Worm (Caenorhabditis elegans) whole organism, late embryonic: ENCODE data around the gene C49C3.20.

Experiments
- C08G9.2 ChIP-seq: sonication (generic microtip); optimal IDR thresholded peaks from 2 replicates; lab custom pipeline; 2016; ENCODE audit warnings: mild to moderate bottlenecking, missing genetic modification characterization, moderate library complexity, missing compliant biosample characterization
- K09A11.1 ChIP-seq: sonication (generic microtip); optimal IDR thresholded peaks from 2 replicates; lab custom pipeline; 2017; ENCODE audit warnings: antibody characterized with exemption, mild to moderate bottlenecking, missing genetic modification characterization, missing compliant biosample characterization; ENCODE audit not compliant: insufficient read depth
- Y22D7AL.16 ChIP-seq: sonication (generic microtip); optimal IDR thresholded peaks from 2 replicates; lab custom pipeline; 2016; ENCODE audit warnings: missing genetic modification characterization, missing compliant biosample characterization
- ahr-1 ChIP-seq: sonication (generic microtip); optimal IDR thresholded peaks from 2 replicates; lab custom pipeline; 2016; ENCODE audit warnings: missing genetic modification characterization, missing compliant biosample characterization
- ceh-14 ChIP-seq: sonication (generic microtip); optimal IDR thresholded peaks from 2 replicates; lab custom pipeline; 2016; ENCODE audit warnings: missing genotype, missing genetic modification characterization, missing compliant biosample characterization
- ceh-18 ChIP-seq: sonication (generic microtip); optimal IDR thresholded peaks from 2 replicates; lab custom pipeline; 2016; ENCODE audit warnings: missing genetic modification characterization, missing compliant biosample characterization
- ceh-22 ChIP-seq: sonication (generic microtip); optimal IDR thresholded peaks from 2 replicates; lab custom pipeline; 2017; ENCODE audit warnings: missing biosample characterization, missing genetic modification characterization
- ceh-24 ChIP-seq: sonication (generic microtip); optimal IDR thresholded peaks from 2 replicates; lab custom pipeline; 2016; ENCODE audit warnings: mild to moderate bottlenecking, missing genetic modification characterization, missing compliant biosample characterization
- ceh-31 ChIP-seq: sonication (generic microtip); optimal IDR thresholded peaks from 2 replicates; lab custom pipeline; 2016; ENCODE audit warnings: missing genetic modification characterization, missing compliant biosample characterization
- ceh-48 ChIP-seq: sonication (generic microtip); optimal IDR thresholded peaks from 2 replicates; lab custom pipeline; 2016; ENCODE audit warnings: missing genetic modification characterization, inconsistent platforms, missing compliant biosample characterization
- ceh-6 ChIP-seq: fragments of 200-800 bp; sonication (Bioruptor generic); optimal IDR thresholded peaks from 2 replicates; lab custom pipeline; 2018; ENCODE audit warnings: mild to moderate bottlenecking, missing genetic modification characterization, missing compliant biosample characterization
- dmd-4 ChIP-seq: sonication (generic microtip); optimal IDR thresholded peaks from 2 replicates; lab custom pipeline; 2016; ENCODE audit warnings: borderline replicate concordance, missing genetic modification characterization, missing compliant biosample characterization
- dve-1 ChIP-seq: sonication (generic microtip); optimal IDR thresholded peaks from 2 replicates; lab custom pipeline; 2017; ENCODE audit warnings: antibody characterized with exemption, mild to moderate bottlenecking, missing genetic modification characterization, missing compliant biosample characterization
- elt-2 ChIP-seq: sonication (generic microtip); optimal IDR thresholded peaks from 2 replicates; lab custom pipeline; 2016; ENCODE audit warnings: missing genetic modification reagents, missing genetic modification characterization, missing compliant biosample characterization
- elt-4 ChIP-seq: sonication (generic microtip); optimal IDR thresholded peaks from 2 replicates; lab custom pipeline; 2016; ENCODE audit warnings: missing genetic modification characterization, missing compliant biosample characterization
- ets-4 ChIP-seq: sonication (generic microtip); optimal IDR thresholded peaks from 2 replicates; lab custom pipeline; 2016; ENCODE audit warnings: missing genetic modification characterization, missing compliant biosample characterization
- fax-1 ChIP-seq: sonication (generic microtip); optimal IDR thresholded peaks from 2 replicates; lab custom pipeline; 2016; ENCODE audit warnings: missing genotype, missing genetic modification characterization, missing compliant biosample characterization
- fkh-10 ChIP-seq: fragments of 150-350 bp; optimal IDR thresholded peaks from 2 replicates; lab custom pipeline; 2014; ENCODE audit warnings: missing biosample characterization, missing genetic modification reagents, missing genetic modification characterization
- fkh-6 ChIP-seq: sonication (generic microtip); optimal IDR thresholded peaks from 2 replicates; lab custom pipeline; 2016; ENCODE audit warnings: missing genetic modification characterization, missing compliant biosample characterization
- hlh-15 ChIP-seq: sonication (generic microtip); optimal IDR thresholded peaks from 2 replicates; lab custom pipeline; 2016; ENCODE audit warnings: missing genetic modification characterization, missing compliant biosample characterization
- hlh-6 ChIP-seq: sonication (generic microtip); optimal IDR thresholded peaks from 2 replicates; lab custom pipeline; 2016; ENCODE audit warnings: missing genotype, missing genetic modification characterization, missing compliant biosample characterization
- madf-2 ChIP-seq: sonication (generic microtip); optimal IDR thresholded peaks from 2 replicates; lab custom pipeline; 2017; ENCODE audit warnings: missing genetic modification characterization, missing compliant biosample characterization
- nfya-1 ChIP-seq: sonication (generic microtip); optimal IDR thresholded peaks from 2 replicates; lab custom pipeline; 2017; ENCODE audit warnings: missing genetic modification characterization, mild to moderate bottlenecking, missing compliant biosample characterization, antibody characterized with exemption, moderate library complexity
- nhr-11 ChIP-seq: fragments of 150-350 bp; optimal IDR thresholded peaks from 2 replicates; lab custom pipeline; 2014; ENCODE audit warnings: missing biosample characterization, missing genetic modification characterization
- npax-4 ChIP-seq: sonication (generic microtip); optimal IDR thresholded peaks from 2 replicates; lab custom pipeline; 2016; ENCODE audit warnings: missing genetic modification characterization, missing compliant biosample characterization
- odd-2 ChIP-seq: sonication (generic microtip); optimal IDR thresholded peaks from 2 replicates; lab custom pipeline; 2017; ENCODE audit warnings: antibody characterized with exemption, mild to moderate bottlenecking, missing genetic modification characterization, missing compliant biosample characterization
- pat-9 ChIP-seq: fragments of 200-800 bp; sonication (Bioruptor generic); optimal IDR thresholded peaks from 2 replicates; lab custom pipeline; 2018; ENCODE audit warnings: mild to moderate bottlenecking, missing genetic modification characterization, moderate library complexity, missing compliant biosample characterization
- pha-2 ChIP-seq: sonication (generic microtip); optimal IDR thresholded peaks from 2 replicates; lab custom pipeline; 2017; ENCODE audit warnings: mild to moderate bottlenecking, missing genetic modification characterization, missing compliant biosample characterization
- pha-4 ChIP-seq: fragments of 150-350 bp; optimal IDR thresholded peaks from 2 replicates; lab custom pipeline; 2018; ENCODE audit warnings: missing biosample characterization, missing genetic modification reagents, missing genetic modification characterization
- pros-1 ChIP-seq: fragments of 150-350 bp; optimal IDR thresholded peaks from 2 replicates; lab custom pipeline; 2014; ENCODE audit warnings: missing biosample characterization, missing genetic modification reagents, missing genetic modification characterization
- ref-2 ChIP-seq: sonication (generic microtip); optimal IDR thresholded peaks from 2 replicates; lab custom pipeline; 2016; ENCODE audit warnings: missing genetic modification characterization, missing compliant biosample characterization
- sox-2 ChIP-seq: fragments of 200-800 bp; sonication (Bioruptor generic); IDR thresholded peaks from 2 replicates; pipeline ENCODE4 v1.3.6; 2022; ENCODE audit warnings: missing genetic modification reagents, missing genetic modification characterization, missing compliant biosample characterization
- sox-4 ChIP-seq: sonication (generic microtip); optimal IDR thresholded peaks from 2 replicates; lab custom pipeline; 2017; ENCODE audit warnings: mild to moderate bottlenecking, missing genetic modification characterization, inconsistent platforms, missing compliant biosample characterization
- syd-9 ChIP-seq: sonication (generic microtip); optimal IDR thresholded peaks from 2 replicates; lab custom pipeline; 2016; ENCODE audit warnings: mild to moderate bottlenecking, missing genetic modification characterization, moderate library complexity, missing compliant biosample characterization
- tbx-7 ChIP-seq: sonication (generic microtip); optimal IDR thresholded peaks from 2 replicates; lab custom pipeline; 2016; ENCODE audit warnings: missing genotype, missing genetic modification characterization, missing compliant biosample characterization
- unc-3 ChIP-seq, 2 experiments: fragments of 200-800 bp in 1 of 2; sonication (Bioruptor generic) in 1 of 2; sonication (generic microtip) in 1 of 2; conservative IDR thresholded peaks in 1 of 2; optimal IDR thresholded peaks in 1 of 2; 2 replicates each; pipeline versions ENCODE4 v1.3.6 to Lab custom; 2016 to 2022; ENCODE audit warnings: missing compliant biosample characterization in 2 of 2, missing genetic modification characterization in 2 of 2, missing genetic modification reagents in 1 of 2
- unc-42 ChIP-seq: sonication (generic microtip); optimal IDR thresholded peaks from 2 replicates; lab custom pipeline; 2016; ENCODE audit warnings: missing genotype, missing genetic modification characterization, missing compliant biosample characterization

C49C3.20 gene

DNA sequence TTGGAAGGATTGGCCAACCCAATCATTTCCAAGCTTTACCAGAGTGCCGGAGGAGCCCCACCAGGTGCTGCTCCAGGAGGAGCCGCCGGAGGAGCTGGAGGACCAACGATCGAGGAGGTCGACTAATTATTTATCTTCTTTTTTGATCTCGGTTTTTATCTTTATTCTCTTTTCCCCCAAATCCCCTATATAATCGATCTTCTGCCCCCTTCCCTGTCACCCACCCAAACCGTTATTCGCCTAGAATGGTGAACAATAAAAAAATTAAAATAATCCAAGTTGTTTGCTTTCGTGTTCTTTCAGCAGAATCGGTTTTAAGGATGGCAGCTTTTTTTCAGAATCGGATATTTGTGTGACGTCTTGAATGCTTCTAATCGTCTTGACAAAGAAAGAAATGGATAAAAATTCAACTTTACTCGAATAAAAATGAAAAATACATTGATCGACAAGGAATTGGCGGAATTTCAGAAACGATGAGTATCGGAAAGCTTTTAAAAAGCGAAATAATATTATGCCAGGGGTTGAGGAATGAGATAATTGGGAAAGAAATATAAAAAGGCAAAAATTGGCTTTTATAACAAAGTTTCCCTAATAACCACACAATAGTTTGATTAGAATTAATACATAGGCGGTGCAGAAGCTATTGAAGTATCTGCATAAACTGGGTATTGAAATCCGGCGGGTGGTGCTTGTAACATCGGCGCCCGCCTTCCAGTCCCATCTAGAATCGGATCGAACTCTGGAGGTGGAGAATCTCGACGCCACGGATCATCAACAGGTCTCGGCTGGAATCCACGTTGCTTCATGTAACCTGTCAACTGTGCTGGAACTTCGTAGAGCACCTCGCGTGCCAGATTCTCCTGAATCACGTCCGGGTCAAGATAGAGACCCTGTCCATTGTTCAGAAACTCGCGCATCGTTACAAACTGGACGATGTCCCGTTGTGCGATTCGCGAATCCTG, 35.0 kb downstream of the C49C3.20 start:
- TF ChIP-seq sox-2 (GFP tag; lab: Robert Waterston, UW) (no peak), ceh-48 (no peak), nhr-11 (tag; lab: Kevin White, UChicago) (no peak), unc-42 (tag; lab: Kevin White, UChicago) (no peak), fkh-10 (no peak), pros-1 (tag; lab: Kevin White, UChicago) (no peak), K09A11.1 (tag; lab: Kevin White, UChicago) (no peak), tbx-7 (tag; lab: Kevin White, UChicago) (no peak), ceh-6 (GFP tag; lab: Kevin White, UChicago) (no peak), hlh-15 (tag; lab: Kevin White, UChicago) (no peak)

DNA sequence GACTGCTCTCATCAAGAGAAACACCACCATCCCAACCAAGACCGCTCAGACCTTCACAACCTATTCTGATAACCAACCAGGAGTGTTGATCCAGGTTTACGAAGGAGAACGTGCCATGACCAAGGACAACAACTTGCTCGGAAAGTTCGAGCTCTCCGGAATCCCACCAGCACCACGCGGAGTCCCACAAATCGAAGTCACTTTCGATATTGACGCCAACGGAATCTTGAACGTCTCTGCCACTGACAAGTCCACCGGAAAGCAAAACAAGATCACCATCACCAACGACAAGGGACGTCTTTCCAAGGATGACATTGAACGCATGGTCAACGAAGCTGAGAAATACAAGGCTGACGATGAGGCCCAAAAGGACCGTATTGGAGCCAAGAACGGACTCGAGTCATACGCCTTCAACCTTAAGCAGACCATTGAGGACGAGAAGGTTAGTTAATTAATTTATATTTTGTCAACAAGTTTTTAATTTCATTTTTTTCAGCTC, 35.8 kb downstream of the C49C3.20 start:
- TF ChIP-seq fax-1, result no peak
- TF ChIP-seq syd-9 (tag; lab: Kevin White, UChicago), result no peak

DNA sequence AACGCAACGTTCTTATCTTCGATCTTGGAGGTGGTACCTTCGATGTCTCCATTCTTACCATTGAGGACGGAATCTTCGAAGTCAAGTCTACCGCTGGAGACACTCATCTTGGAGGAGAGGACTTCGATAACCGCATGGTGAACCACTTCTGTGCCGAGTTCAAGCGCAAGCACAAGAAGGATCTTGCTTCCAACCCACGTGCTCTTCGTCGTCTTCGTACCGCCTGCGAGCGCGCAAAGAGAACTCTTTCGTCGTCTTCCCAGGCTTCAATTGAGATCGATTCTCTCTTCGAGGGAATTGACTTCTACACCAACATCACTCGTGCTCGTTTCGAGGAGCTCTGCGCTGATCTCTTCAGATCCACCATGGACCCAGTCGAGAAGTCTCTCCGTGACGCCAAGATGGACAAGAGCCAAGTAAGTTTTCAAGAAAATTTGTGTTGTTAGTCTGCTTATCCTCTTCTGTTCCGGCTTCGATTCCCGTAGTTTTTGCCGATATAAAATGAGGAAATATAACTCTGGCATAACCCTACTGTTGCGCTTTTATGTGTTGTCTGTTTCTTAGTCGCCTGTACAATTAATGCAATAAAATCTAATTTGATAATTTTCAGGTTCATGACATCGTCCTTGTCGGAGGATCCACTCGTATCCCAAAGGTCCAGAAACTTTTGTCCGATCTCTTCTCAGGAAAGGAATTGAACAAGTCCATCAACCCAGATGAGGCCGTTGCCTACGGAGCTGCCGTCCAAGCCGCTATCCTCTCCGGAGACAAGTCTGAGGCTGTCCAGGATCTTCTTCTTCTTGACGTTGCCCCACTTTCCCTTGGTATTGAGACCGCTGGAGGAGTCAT, 36.5 kb downstream of the C49C3.20 start:
- no peak for TF ChIP-seq tbx-7 (tag; lab: Kevin White, UChicago)
- TF ChIP-seq Y22D7AL.16 (tag; lab: Kevin White, UChicago), result no peak
- TF ChIP-seq ceh-48, result no peak
- TF ChIP-seq pha-4, result no peak
- TF ChIP-seq pat-9, result no peak
- no peak for TF ChIP-seq hlh-6
- no peak for TF ChIP-seq ceh-14 (tag; lab: Kevin White, UChicago)
- TF ChIP-seq C08G9.2 (tag; lab: Kevin White, UChicago), result no peak
- TF ChIP-seq ref-2 (tag; lab: Kevin White, UChicago), result no peak
- no peak for TF ChIP-seq ceh-22 (tag; lab: Kevin White, UChicago)
- TF ChIP-seq fax-1, result no peak
- TF ChIP-seq sox-4 (tag; lab: Kevin White, UChicago), result no peak

DNA sequence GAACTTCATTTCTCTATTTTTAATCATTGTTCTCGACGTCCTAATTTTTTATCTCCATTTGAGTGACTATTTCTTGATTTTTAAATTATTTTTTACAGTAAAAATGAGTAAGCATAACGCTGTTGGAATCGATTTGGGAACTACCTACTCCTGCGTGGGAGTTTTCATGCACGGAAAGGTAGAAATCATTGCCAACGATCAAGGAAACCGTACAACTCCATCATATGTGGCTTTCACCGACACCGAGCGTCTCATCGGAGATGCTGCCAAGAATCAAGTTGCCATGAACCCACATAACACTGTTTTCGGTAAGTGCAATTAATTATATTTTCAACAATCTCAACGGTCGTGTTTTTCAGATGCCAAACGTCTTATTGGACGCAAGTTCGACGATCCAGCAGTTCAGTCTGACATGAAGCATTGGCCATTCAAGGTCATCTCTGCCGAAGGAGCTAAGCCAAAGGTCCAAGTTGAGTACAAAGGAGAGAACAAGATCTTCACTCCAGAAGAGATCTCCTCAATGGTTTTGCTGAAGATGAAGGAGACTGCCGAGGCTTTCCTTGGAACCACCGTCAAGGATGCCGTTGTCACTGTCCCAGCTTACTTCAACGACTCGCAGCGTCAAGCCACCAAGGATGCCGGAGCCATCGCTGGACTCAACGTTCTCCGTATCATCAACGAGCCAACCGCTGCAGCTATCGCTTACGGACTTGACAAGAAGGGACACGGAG, 37.3 kb downstream of the C49C3.20 start, which contains the start of gene hsp-1:
TSS of gene hsp-1 (plus strand) at position 99 of the 731 bp plus-strand sequence.
- TF ChIP-seq ceh-18 (tag; lab: Kevin White, UChicago) (no peak), nfya-1 (tag; lab: Kevin White, UChicago) (no peak), unc-3 (GFP tag; conservative IDR thresholded peaks at IDR 0.05; lab: Robert Waterston, UW) (no peak), unc-3 (tag; optimal IDR thresholded peaks at IDR 0.05; lab: Kevin White, UChicago) (no peak), ceh-31 (tag; lab: Kevin White, UChicago) (no peak), hlh-6 (no peak)

DNA sequence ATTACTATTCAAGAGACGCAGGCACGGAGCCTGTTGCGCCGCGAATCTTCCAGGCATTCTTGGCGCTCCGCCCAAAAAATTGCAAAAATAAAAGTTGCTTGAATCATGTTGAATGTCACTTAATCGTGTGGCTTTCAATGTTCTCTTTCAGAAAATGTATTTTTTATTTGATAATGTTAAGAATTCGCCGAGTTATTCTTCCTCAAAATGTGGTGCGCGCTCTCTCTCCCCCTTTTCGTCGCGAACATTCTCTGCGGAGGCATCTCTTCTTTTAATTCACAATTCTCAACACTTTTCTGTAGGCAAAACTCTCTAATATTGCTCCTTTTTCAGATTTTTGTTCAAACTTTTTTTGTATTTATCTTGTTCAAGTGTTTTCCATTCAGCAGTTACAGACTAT, 37.9 kb downstream of the C49C3.20 start:
- TF ChIP-seq madf-2 (tag; lab: Kevin White, UChicago) (peak; percentile 54), elt-2 (tag; lab: Kevin White, UChicago) (peak; percentile 82), ceh-24 (peak; percentile 33), fax-1 (peak; percentile 30), pha-2 (peak; percentile 82), ceh-18 (tag; lab: Kevin White, UChicago) (peak; percentile 99), ceh-14 (tag; lab: Kevin White, UChicago) (peak; percentile 94), fkh-10 (no peak), ahr-1 (peak; percentile 42), fkh-6 (tag; lab: Kevin White, UChicago) (no peak), ceh-6 (GFP tag; lab: Kevin White, UChicago) (peak; percentile 21), ets-4 (tag; lab: Kevin White, UChicago) (peak; percentile 86), dmd-4 (tag; lab: Kevin White, UChicago) (peak; percentile 43), nfya-1 (tag; lab: Kevin White, UChicago) (peak; percentile 94), syd-9 (tag; lab: Kevin White, UChicago) (peak; percentile 68), sox-4 (tag; lab: Kevin White, UChicago) (peak; percentile 54), K09A11.1 (tag; lab: Kevin White, UChicago) (peak; percentile 78), npax-4 (tag; lab: Kevin White, UChicago) (no peak), odd-2 (peak; percentile 47), dve-1 (tag; lab: Kevin White, UChicago) (peak; percentile 92), elt-4 (tag; lab: Kevin White, UChicago) (no peak)
